Worm (Caenorhabditis elegans): ENCODE data around the gene K02E11.5.
A peak's percentile ranks its signal among the peaks of the same experiment; 100 is the strongest.

The K02E11.5 gene

DNA sequence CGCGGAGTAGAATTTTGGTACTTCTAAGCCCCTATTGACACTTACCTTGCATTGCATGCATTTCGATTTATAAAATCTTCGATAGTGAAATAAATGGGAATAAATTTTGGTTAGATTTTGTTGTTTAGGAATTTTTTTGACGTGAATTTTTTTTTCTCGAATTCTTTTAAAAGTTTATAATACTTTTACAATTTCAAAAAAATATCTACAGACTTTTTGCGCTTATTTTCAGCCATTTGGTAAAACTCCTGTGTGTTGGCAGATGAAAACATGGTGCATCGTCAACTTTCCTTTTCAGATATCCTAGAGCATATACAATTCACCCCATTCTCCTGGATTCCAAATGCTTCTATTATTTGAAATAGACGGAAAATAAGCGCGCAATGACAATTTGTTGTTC, 38.5 kb downstream of the K02E11.5 start, which contains the start of gene F14D7.18:
F14D7.18 (minus strand) TSS at position 101 of the 400 bp plus-strand sequence.
- TF ChIP-seq ekl-4 (GFP tag; IDR thresholded peaks at IDR 0.05) (no peak), hmg-20 (GFP tag; IDR thresholded peaks at IDR 0.05) (no peak), egl-44 (GFP tag; IDR thresholded peaks at IDR 0.05) (no peak), zim-3 (tag; optimal IDR thresholded peaks at IDR 0.05) (no peak)

DNA sequence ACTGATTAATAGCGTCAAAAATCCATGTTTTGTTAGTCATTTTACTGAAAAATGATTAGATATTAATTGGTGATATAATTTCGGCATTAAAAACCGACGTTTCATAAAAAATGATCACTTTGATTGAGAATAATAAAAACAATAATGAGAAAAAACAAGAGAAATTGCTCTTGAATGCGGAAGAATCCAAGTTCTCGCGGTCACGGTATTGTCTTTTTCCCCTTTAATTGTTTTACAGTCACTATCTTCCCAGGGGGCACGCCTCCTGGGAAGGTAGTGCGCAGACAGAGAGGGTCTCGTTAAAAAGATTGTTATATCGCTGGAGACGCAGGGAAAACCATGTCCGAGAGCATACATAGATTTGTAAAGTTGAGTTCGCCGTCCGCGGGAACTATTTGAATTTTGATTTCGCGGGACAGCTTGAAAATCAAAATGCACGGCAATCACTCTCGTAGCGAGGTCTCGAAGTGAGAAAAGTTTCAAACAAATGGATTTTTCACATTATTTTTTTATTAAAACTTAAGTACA, 41.6 kb downstream of the K02E11.5 start, which contains the start of gene F14D7.2:
F14D7.2 (minus strand) TSS at position 51 of the 528 bp plus-strand sequence.
- peak; percentile 80 for TF ChIP-seq madf-6 (GFP tag; IDR thresholded peaks at IDR 0.05)
- TF ChIP-seq hmg-1.2 (GFP tag; IDR thresholded peaks at IDR 0.05), result peak; percentile 42; the same call in 1 of the 2 replicates
- no peak for TF ChIP-seq Y53F4B.3 (GFP tag; IDR thresholded peaks at IDR 0.05)
- TF ChIP-seq F33H1.4 (GFP tag; IDR thresholded peaks at IDR 0.05), result 0 out of 2 replicates have a peak, but pooled peaks have one; percentile 15
- peak; percentile 99 for TF ChIP-seq aptf-2 (GFP tag; conservative IDR thresholded peaks at IDR 0.05)
- TF ChIP-seq dpl-1 (GFP tag; optimal IDR thresholded peaks at IDR 0.05), result peak; percentile 1
- TF ChIP-seq madf-3 (GFP tag; IDR thresholded peaks at IDR 0.05), result no peak
- peak; percentile 71 for TF ChIP-seq efl-1 (GFP tag; optimal IDR thresholded peaks at IDR 0.05)
- peak; percentile 62 for TF ChIP-seq madf-8 (GFP tag; conservative IDR thresholded peaks at IDR 0.05)
- no peak for TF ChIP-seq him-1 (tag; optimal IDR thresholded peaks at IDR 0.05)
- TF ChIP-seq aptf-3 (GFP tag; IDR thresholded peaks at IDR 0.05), result peak; percentile 98
- TF ChIP-seq xnd-1 (tag; optimal IDR thresholded peaks at IDR 0.05), result peak; percentile 50

DNA sequence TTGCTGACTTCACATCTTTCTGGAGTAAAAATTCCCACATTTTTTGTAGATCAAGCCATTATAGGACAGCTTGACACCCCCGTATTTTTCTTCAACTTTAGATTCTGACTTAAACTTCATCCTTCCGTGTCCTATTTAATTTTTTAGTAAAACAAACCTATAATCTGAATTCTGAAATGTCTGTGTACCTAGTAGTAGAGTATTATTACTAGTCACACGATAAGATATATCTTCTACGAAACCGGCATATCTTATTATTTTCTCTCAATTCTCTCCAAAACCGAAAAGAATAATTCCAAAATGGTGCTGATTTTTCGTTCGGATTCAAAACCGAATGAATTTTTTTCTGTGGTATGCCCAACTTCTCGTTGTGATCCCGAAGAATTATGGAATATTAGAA, 42.3 kb downstream of the K02E11.5 start, which contains the start of gene F14D7.9:
F14D7.9 (plus strand) TSS at position 301 of the 400 bp plus-strand sequence.
- TF ChIP-seq unc-62 (GFP tag; optimal IDR thresholded peaks at IDR 0.05) (no peak), efl-1 (GFP tag; optimal IDR thresholded peaks at IDR 0.05) (no peak)

DNA sequence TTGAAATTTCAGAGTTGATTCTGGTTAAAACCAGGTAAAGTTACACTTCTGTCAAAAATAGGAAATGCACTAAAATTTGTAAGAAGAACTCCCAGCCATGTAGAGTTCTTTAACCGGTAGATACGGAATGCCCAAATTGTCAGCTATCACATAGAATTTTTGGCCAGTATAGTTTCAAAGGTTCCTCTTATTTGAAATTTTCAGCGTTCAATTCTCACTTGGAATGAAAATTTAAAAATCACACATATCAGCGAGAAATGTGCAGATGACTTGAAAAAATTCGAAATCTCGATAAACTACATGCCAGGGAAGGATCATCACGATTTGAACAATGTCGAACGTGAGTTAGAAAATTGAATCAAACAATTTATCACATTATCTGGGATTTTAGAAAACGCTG, 44.4 kb downstream of the K02E11.5 start, which contains the start of gene F14D7.3:
F14D7.3 (plus strand) TSS at position 301 of the 400 bp plus-strand sequence.
- TF ChIP-seq lsy-27 (tag; optimal IDR thresholded peaks at IDR 0.05; ENCODE audit: borderline replicate concordance, insufficient read depth), result no peak
- no peak for TF ChIP-seq egl-18 (GFP tag; IDR thresholded peaks at IDR 0.05)
- no peak for TF ChIP-seq ceh-91 (GFP tag; IDR thresholded peaks at IDR 0.05)

DNA sequence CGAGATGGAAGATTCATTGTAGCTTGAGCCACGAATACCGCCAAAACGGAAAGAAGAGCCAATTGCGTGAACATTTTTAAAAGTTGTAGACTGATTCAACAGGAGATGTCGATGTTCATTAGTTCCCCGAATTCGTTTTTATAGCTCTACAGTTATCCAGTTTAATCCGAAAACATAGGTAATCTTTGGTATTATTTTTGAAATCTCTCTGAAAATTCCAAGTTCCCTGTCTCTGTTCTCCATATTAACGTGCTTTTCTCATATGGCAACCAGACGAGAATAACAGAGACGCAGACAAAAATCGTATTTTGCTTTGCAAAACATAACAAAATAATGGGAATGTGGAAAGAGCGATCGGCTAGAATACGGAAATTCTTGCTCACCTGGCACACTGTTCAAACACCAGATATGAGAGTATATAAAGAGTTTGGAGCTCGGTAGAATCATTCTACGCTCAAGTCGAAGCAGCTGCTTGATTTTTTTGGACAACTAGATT, 47.5 kb downstream of the K02E11.5 start, which contains the start of the genes spig-3 and F14D7.12:
spig-3 (minus strand) TSS at position 101 of the 496 bp plus-strand sequence.
F14D7.12 (plus strand) TSS at position 446 of the 496 bp plus-strand sequence.
- TF ChIP-seq F55B11.4 (tag; optimal IDR thresholded peaks at IDR 0.05; ENCODE audit: borderline replicate concordance, insufficient read depth), result no peak
- TF ChIP-seq fkh-3 (tag; optimal IDR thresholded peaks at IDR 0.05), result no peak
- no peak for TF ChIP-seq ztf-25 (GFP tag; IDR thresholded peaks at IDR 0.05)
- no peak for TF ChIP-seq ceh-40 (GFP tag; IDR thresholded peaks at IDR 0.05)
- no peak for TF ChIP-seq Y53G8AR.9 (GFP tag; conservative IDR thresholded peaks at IDR 0.05)
- TF ChIP-seq nfyb-1 (GFP tag; IDR thresholded peaks at IDR 0.05), result no peak
- no peak for TF ChIP-seq F52B5.7 (tag; optimal IDR thresholded peaks at IDR 0.05)
- TF ChIP-seq hsf-1 (GFP tag; IDR thresholded peaks at IDR 0.05), result no peak
- no peak for TF ChIP-seq madf-8 (GFP tag; conservative IDR thresholded peaks at IDR 0.05)
- TF ChIP-seq T07F8.4 (tag; optimal IDR thresholded peaks at IDR 0.05), result no peak
- TF ChIP-seq aptf-2 (GFP tag; conservative IDR thresholded peaks at IDR 0.05), result no peak
- TF ChIP-seq madf-3 (GFP tag; IDR thresholded peaks at IDR 0.05), result no peak
- no peak for TF ChIP-seq C17E4.6 (GFP tag; IDR thresholded peaks at IDR 0.05)
- no peak for TF ChIP-seq hmg-1.2 (GFP tag; IDR thresholded peaks at IDR 0.05)

Measured in whole organism, young adult.